Worm (Caenorhabditis elegans): ENCODE results near the gene E01G6.2.

DNA sequence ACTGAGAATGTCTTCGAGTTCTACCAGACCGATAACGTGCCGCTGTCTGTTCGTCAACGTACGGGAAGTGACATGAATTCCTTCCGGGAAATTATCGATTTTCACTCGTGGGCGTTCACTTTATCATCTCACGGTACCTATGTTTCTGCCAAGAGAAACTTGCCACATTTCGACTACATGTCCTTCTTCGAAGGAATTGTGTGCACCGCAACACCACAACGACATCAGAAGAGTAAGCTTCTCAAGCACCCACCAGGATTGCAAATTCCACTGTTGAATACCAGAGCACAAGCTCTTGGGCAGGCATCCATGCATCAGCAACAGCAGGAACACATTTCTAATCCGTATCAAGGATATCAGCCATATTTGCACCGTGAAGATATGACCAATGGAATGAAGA, 27.7 kb downstream of the E01G6.2 start:
- TF ChIP-seq aha-1 (tag) (peak; percentile 63), zip-11 (GFP tag; IDR thresholded peaks at IDR 0.05) (no peak)

Measured in whole organism, L4 larva.